Fruit fly (Drosophila melanogaster) whole organism, embryonic: ENCODE measurements around the gene Sdic4.

Experiments
- Atf-2 ChIP-seq: fragments of 200-800 bp; sonication (Bioruptor generic); optimal IDR thresholded peaks from 2 replicates; lab custom pipeline; 2016; ENCODE audit warnings: missing biosample characterization, missing genetic modification characterization
- Atf6 ChIP-seq: fragments of 200-800 bp; sonication (Bioruptor generic); IDR thresholded peaks from 2 replicates; pipeline ENCODE4 v1.3.6; 2022; ENCODE audit warnings: missing biosample characterization, missing genetic modification characterization
- CG10979 ChIP-seq: fragments of 200-800 bp; sonication (Bioruptor generic); optimal IDR thresholded peaks from 2 replicates; lab custom pipeline; 2018; ENCODE audit warnings: missing biosample characterization, mild to moderate bottlenecking, missing genetic modification characterization, moderate library complexity
- CG11085 ChIP-seq: fragments of 200-800 bp; sonication (Bioruptor generic); IDR thresholded peaks from 2 replicates; pipeline ENCODE4 v1.3.6; 2022; ENCODE audit warnings: missing biosample characterization, missing genetic modification characterization
- CG1529 ChIP-seq: fragments of 200-800 bp; sonication (Bioruptor generic); optimal IDR thresholded peaks from 3 replicates; lab custom pipeline; 2018; ENCODE audit warnings: missing biosample characterization, missing genetic modification characterization
- CG17328 ChIP-seq: fragments of 200-800 bp; sonication (Bioruptor generic); IDR thresholded peaks from 2 replicates; pipeline ENCODE4 v1.3.6; 2022; ENCODE audit warnings: missing biosample characterization, missing genetic modification characterization
- CG2202 ChIP-seq: fragments of 200-800 bp; sonication (Bioruptor generic); optimal IDR thresholded peaks from 2 replicates; lab custom pipeline; 2018; ENCODE audit warnings: missing biosample characterization, mild to moderate bottlenecking, missing genetic modification characterization
- CG31441 ChIP-seq: fragments of 200-800 bp; sonication (Bioruptor generic); IDR thresholded peaks from 2 replicates; pipeline ENCODE4 v1.3.6; 2022; ENCODE audit warnings: missing biosample characterization, missing genetic modification characterization
- CG32767 ChIP-seq: fragments of 200-800 bp; sonication (Bioruptor generic); IDR thresholded peaks from 2 replicates; pipeline ENCODE4 v1.3.6; 2022; ENCODE audit warnings: missing biosample characterization, missing genetic modification characterization
- CG3995 ChIP-seq: fragments of 200-800 bp; sonication (Bioruptor generic); optimal IDR thresholded peaks from 3 replicates; lab custom pipeline; 2016; ENCODE audit warnings: missing biosample characterization, missing genetic modification characterization
- CG42726 ChIP-seq: fragments of 200-800 bp; sonication (Bioruptor generic); IDR thresholded peaks from 2 replicates; pipeline ENCODE4 v1.3.6; 2022; ENCODE audit warnings: missing biosample characterization, missing genetic modification characterization; ENCODE audit not compliant: partially characterized antibody
- CG4404 ChIP-seq: fragments of 200-800 bp; sonication (Bioruptor generic); IDR thresholded peaks from 2 replicates; pipeline ENCODE4 v1.3.6; 2022; ENCODE audit warnings: missing biosample characterization, missing genetic modification characterization
- CG6854 ChIP-seq: fragments of 200-800 bp; sonication (Bioruptor generic); optimal IDR thresholded peaks from 3 replicates; lab custom pipeline; 2017; ENCODE audit warnings: missing biosample characterization, mild to moderate bottlenecking, missing genetic modification characterization
- CG7271 ChIP-seq: fragments of 200-800 bp; sonication (Bioruptor generic); optimal IDR thresholded peaks from 2 replicates; lab custom pipeline; 2018; ENCODE audit warnings: missing biosample characterization, mild to moderate bottlenecking, missing genetic modification characterization, moderate library complexity
- CG7372 ChIP-seq: fragments of 200-800 bp; sonication (Bioruptor generic); IDR thresholded peaks from 2 replicates; pipeline ENCODE4 v1.3.6; 2022; ENCODE audit warnings: missing biosample characterization, missing genetic modification characterization
- CG7745 ChIP-seq: fragments of 200-800 bp; sonication (Bioruptor generic); optimal IDR thresholded peaks from 2 replicates; lab custom pipeline; 2018; ENCODE audit warnings: missing biosample characterization, mild to moderate bottlenecking, missing genetic modification characterization, moderate library complexity
- CG9437 ChIP-seq: fragments of 200-800 bp; sonication (Bioruptor generic); optimal IDR thresholded peaks from 2 replicates; lab custom pipeline; 2018; ENCODE audit warnings: missing biosample characterization, mild to moderate bottlenecking, missing genetic modification characterization
- CG9797 ChIP-seq: fragments of 200-800 bp; sonication (Bioruptor generic); optimal IDR thresholded peaks from 3 replicates; lab custom pipeline; 2018; ENCODE audit warnings: missing biosample characterization, mild to moderate bottlenecking, missing genetic modification characterization
- Chrac-16 ChIP-seq: fragments of 200-800 bp; sonication (Bioruptor generic); optimal IDR thresholded peaks from 3 replicates; lab custom pipeline; 2016; ENCODE audit warnings: missing biosample characterization, missing genetic modification characterization
- CkIIα-i1 ChIP-seq: fragments of 200-800 bp; sonication (Bioruptor generic); IDR thresholded peaks from 2 replicates; pipeline ENCODE4 v1.3.6; 2022; ENCODE audit warnings: missing biosample characterization, missing genetic modification characterization
- Dfd ChIP-seq, 2 experiments: fragments of >200 bp; optimal IDR thresholded peaks; 2 replicates each; lab custom pipeline; 2017; ENCODE audit warnings: missing biosample characterization in 2 of 2, missing genetic modification characterization in 2 of 2
- E2f1 ChIP-seq: fragments of 200-800 bp; sonication (Bioruptor generic); IDR thresholded peaks from 2 replicates; pipeline ENCODE4 v1.3.6; 2022; ENCODE audit warnings: missing biosample characterization, missing genetic modification characterization
- GATAe ChIP-seq: fragments of 200-800 bp; sonication (Bioruptor generic); conservative IDR thresholded peaks from 2 replicates; pipeline ENCODE4 v1.3.6; 2022; ENCODE audit warnings: missing biosample characterization, missing genetic modification characterization
- HLH54F ChIP-seq: fragments of 200-800 bp; sonication (Bioruptor generic); optimal IDR thresholded peaks from 3 replicates; lab custom pipeline; 2016; ENCODE audit warnings: missing biosample characterization, missing genetic modification characterization
- Hey ChIP-seq: fragments of 200-800 bp; sonication (Bioruptor generic); optimal IDR thresholded peaks from 3 replicates; lab custom pipeline; 2018; ENCODE audit warnings: missing biosample characterization, mild to moderate bottlenecking, missing genetic modification characterization
- Kr ChIP-seq: fragments of 200-800 bp; sonication (Bioruptor generic); optimal IDR thresholded peaks from 2 replicates; lab custom pipeline; 2017; ENCODE audit warnings: missing biosample characterization, mild to moderate bottlenecking, missing genetic modification characterization
- MESR4 ChIP-seq: fragments of 200-800 bp; sonication (Bioruptor generic); optimal IDR thresholded peaks from 2 replicates; lab custom pipeline; 2018; ENCODE audit warnings: missing biosample characterization, mild to moderate bottlenecking, missing genetic modification characterization, moderate library complexity
- Mrtf ChIP-seq: fragments of 200-800 bp; sonication (Bioruptor generic); IDR thresholded peaks from 3 replicates; pipeline ENCODE4 v1.3.6; 2022; ENCODE audit warnings: missing biosample characterization, missing genetic modification characterization
- Oli ChIP-seq: fragments of 200-800 bp; sonication (Bioruptor generic); optimal IDR thresholded peaks from 2 replicates; lab custom pipeline; 2018; ENCODE audit warnings: missing biosample characterization, mild to moderate bottlenecking, missing genetic modification characterization, moderate library complexity
- Optix ChIP-seq: fragments of 200-800 bp; sonication (Bioruptor generic); IDR thresholded peaks from 3 replicates; pipeline ENCODE4 v1.3.6; 2022; ENCODE audit warnings: missing biosample characterization, missing genetic modification characterization
- Rfx ChIP-seq: fragments of 200-800 bp; sonication (Bioruptor generic); IDR thresholded peaks from 2 replicates; pipeline ENCODE4 v1.3.6; 2022; ENCODE audit warnings: missing biosample characterization, missing genetic modification characterization
- Rx ChIP-seq: fragments of 200-800 bp; sonication (Bioruptor generic); IDR thresholded peaks from 2 replicates; pipeline ENCODE4 v1.3.6; 2022; ENCODE audit warnings: missing biosample characterization, missing genetic modification characterization
- Sin3A ChIP-seq: fragments of >200 bp; optimal IDR thresholded peaks from 2 replicates; lab custom pipeline; 2018
- Tbp ChIP-seq: fragments of >200 bp; optimal IDR thresholded peaks from 2 replicates; lab custom pipeline; 2018; ENCODE audit warnings: missing biosample characterization, missing genetic modification characterization
- amos ChIP-seq: fragments of 200-800 bp; sonication (Bioruptor generic); IDR thresholded peaks from 2 replicates; pipeline ENCODE4 v1.3.6; 2022; ENCODE audit warnings: missing biosample characterization, missing genetic modification characterization; ENCODE audit not compliant: partially characterized antibody
- bab2 ChIP-seq: fragments of 200-800 bp; sonication (Bioruptor generic); optimal IDR thresholded peaks from 2 replicates; lab custom pipeline; 2016; ENCODE audit warnings: missing biosample characterization, missing genetic modification characterization
- cato ChIP-seq: fragments of 200-800 bp; sonication (Bioruptor generic); optimal IDR thresholded peaks from 2 replicates; lab custom pipeline; 2016; ENCODE audit warnings: missing biosample characterization, missing genetic modification characterization, borderline replicate concordance
- chm ChIP-seq: fragments of 200-800 bp; sonication (Bioruptor generic); IDR thresholded peaks from 2 replicates; pipeline ENCODE4 v1.3.6; 2022; ENCODE audit warnings: missing biosample characterization, missing genetic modification characterization
- croc ChIP-seq: fragments of 200-800 bp; sonication (Bioruptor generic); conservative IDR thresholded peaks from 3 replicates; pipeline ENCODE4 v1.3.6; 2022; ENCODE audit warnings: missing biosample characterization, missing genetic modification characterization
- da ChIP-seq: fragments of 200-800 bp; sonication (Bioruptor generic); optimal IDR thresholded peaks from 2 replicates; lab custom pipeline; 2016; ENCODE audit warnings: missing biosample characterization, missing genetic modification characterization
- gcm ChIP-seq: fragments of 200-800 bp; sonication (Bioruptor generic); optimal IDR thresholded peaks from 2 replicates; lab custom pipeline; 2019; ENCODE audit warnings: missing biosample characterization, mild to moderate bottlenecking, missing genetic modification characterization, moderate library complexity
- hkb ChIP-seq, 2 experiments: fragments of 200-800 bp in 1 of 2; fragments of >200 bp in 1 of 2; sonication (Bioruptor generic) in 1 of 2; IDR thresholded peaks in 1 of 2; optimal IDR thresholded peaks in 1 of 2; 2 replicates each; pipeline versions ENCODE4 v1.3.6 to Lab custom; 2017 to 2022; ENCODE audit warnings: missing biosample characterization in 1 of 2, missing genetic modification characterization in 1 of 2
- insv ChIP-seq, 2 experiments: fragments of 200-800 bp; sonication (Bioruptor generic); optimal IDR thresholded peaks; 3 replicates each; lab custom pipeline; 2016 to 2018; ENCODE audit warnings: missing biosample characterization in 2 of 2, missing genetic modification characterization in 2 of 2
- jing ChIP-seq: fragments of 200-800 bp; sonication (Bioruptor generic); optimal IDR thresholded peaks from 2 replicates; lab custom pipeline; 2018; ENCODE audit warnings: missing biosample characterization, mild to moderate bottlenecking, missing genetic modification characterization
- mld ChIP-seq: fragments of 200-800 bp; sonication (Bioruptor generic); IDR thresholded peaks from 3 replicates; pipeline ENCODE4 v1.3.6; 2022; ENCODE audit warnings: missing biosample characterization, missing genetic modification characterization; ENCODE audit not compliant: partially characterized antibody
- pfk ChIP-seq: fragments of 200-800 bp; sonication (Bioruptor generic); optimal IDR thresholded peaks from 2 replicates; lab custom pipeline; 2018; ENCODE audit warnings: missing biosample characterization, mild to moderate bottlenecking, missing genetic modification characterization, moderate library complexity
- prd ChIP-seq, 3 experiments: fragments of >200 bp in 2 of 3; fragments of 200-800 bp in 1 of 3; sonication (Bioruptor generic) in 1 of 3; optimal IDR thresholded peaks in 2 of 3; IDR thresholded peaks in 1 of 3; 2 replicates in 2 of 3; 3 replicates in 1 of 3; pipeline versions ENCODE4 v1.3.6 to Lab custom; 2017 to 2022; ENCODE audit warnings: missing biosample characterization in 1 of 3, missing genetic modification characterization in 1 of 3
- psq ChIP-seq: fragments of 200-800 bp; sonication (Bioruptor generic); optimal IDR thresholded peaks from 2 replicates; lab custom pipeline; 2017; ENCODE audit warnings: missing biosample characterization, missing genetic modification characterization
- run ChIP-seq: fragments of 200-800 bp; sonication (Bioruptor generic); optimal IDR thresholded peaks from 3 replicates; lab custom pipeline; 2018; ENCODE audit warnings: missing biosample characterization, mild to moderate bottlenecking, missing genetic modification characterization
- slbo ChIP-seq: fragments of 200-800 bp; sonication (Bioruptor generic); IDR thresholded peaks from 2 replicates; pipeline ENCODE4 v1.3.6; 2022; ENCODE audit warnings: missing biosample characterization, missing genetic modification characterization
- wor ChIP-seq: fragments of 200-800 bp; sonication (Bioruptor generic); IDR thresholded peaks from 2 replicates; pipeline ENCODE4 v1.3.6; 2022; ENCODE audit warnings: missing biosample characterization, missing genetic modification characterization
- zen2 ChIP-seq: fragments of 200-800 bp; sonication (Bioruptor generic); IDR thresholded peaks from 3 replicates; pipeline ENCODE4 v1.3.6; 2022; ENCODE audit warnings: missing biosample characterization, missing genetic modification characterization; ENCODE audit not compliant: partially characterized antibody

Gene Sdic4

DNA sequence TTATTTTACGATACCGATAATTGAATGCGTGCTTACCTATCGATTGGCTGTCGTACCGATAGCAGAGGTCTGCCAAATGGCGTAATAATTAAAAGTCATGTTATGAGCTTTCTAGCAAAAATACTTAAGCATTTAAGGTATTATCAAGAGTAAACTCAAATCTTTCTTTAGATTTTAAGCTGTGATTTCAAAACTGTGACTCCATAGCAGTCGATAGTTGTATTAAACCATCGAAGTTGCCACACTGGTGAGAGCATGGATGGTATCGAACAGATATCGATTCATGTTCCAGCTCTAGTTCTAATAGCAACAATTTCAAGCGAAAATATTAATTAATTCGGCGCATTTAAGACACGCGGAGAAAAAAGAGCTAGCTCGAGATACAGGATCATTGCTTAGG lies 26.2 kb upstream of the Sdic4 start, which contains the start of the genes CG17068 and Rab10 (continued):
- TF ChIP-seq gcm (no peak), psq (GFP tag; lab: Kevin White, UChicago) (no peak), CG42726 (GFP tag; lab: Robert Waterston, UW) (peak; percentile 74), run (no peak), mld (GFP tag; lab: Robert Waterston, UW) (peak; percentile 75), Optix (no peak), Kr (GFP tag; lab: Kevin White, UChicago) (no peak), CG9797 (GFP tag; lab: Kevin White, UChicago) (peak; percentile 11), CG7745 (tag; lab: Kevin White, UChicago) (no peak), CG4404 (no peak), CkIIα-i1 (GFP tag; lab: Robert Waterston, UW) (no peak), HLH54F (no peak), Sin3A (peak; percentile 86), cato (GFP tag; lab: Kevin White, UChicago) (no peak), CG9437 (GFP tag; lab: Kevin White, UChicago) (no peak), MESR4 (GFP tag; lab: Kevin White, UChicago) (no peak), pfk (GFP tag; lab: Kevin White, UChicago) (no peak), prd (optimal IDR thresholded peaks at IDR 0.05; lab: Kevin White, UChicago) (no peak), prd (GFP tag; IDR thresholded peaks at IDR 0.05; lab: Robert Waterston, UW) (0 out of 3 replicates have a peak, but pooled peaks have one; percentile 8), jing (no peak), CG31441 (GFP tag; lab: Robert Waterston, UW) (peak; percentile 59; the same call in 1 of the 2 replicates), GATAe (GFP tag; lab: Robert Waterston, UW) (no peak), slbo (no peak; the same call in 1 of the 2 replicates), CG7271 (tag; lab: Kevin White, UChicago) (no peak), Rx (GFP tag; lab: Robert Waterston, UW) (no peak), Atf-2 (GFP tag; lab: Kevin White, UChicago) (no peak), zen2 (GFP tag; lab: Robert Waterston, UW) (peak; percentile 91), CG7372 (GFP tag; lab: Robert Waterston, UW) (no peak), Oli (tag; lab: Kevin White, UChicago) (no peak), Chrac-16 (no peak), Atf6 (no peak), Tbp (no peak), Mrtf (GFP tag; lab: Robert Waterston, UW) (no peak), Rfx (GFP tag; lab: Robert Waterston, UW) (no peak), hkb (optimal IDR thresholded peaks at IDR 0.05; lab: Kevin White, UChicago) (no peak), hkb (GFP tag; IDR thresholded peaks at IDR 0.05; lab: Robert Waterston, UW) (no peak), CG2202 (tag; lab: Kevin White, UChicago) (no peak), da (GFP tag; lab: Kevin White, UChicago) (no peak), croc (GFP tag; lab: Robert Waterston, UW) (no peak), CG11085 (GFP tag; lab: Robert Waterston, UW) (no peak), CG32767 (GFP tag; lab: Robert Waterston, UW) (no peak), E2f1 (GFP tag; lab: Robert Waterston, UW) (no peak), Dfd (GFP tag; optimal IDR thresholded peaks at IDR 0.05; lab: Kevin White, UChicago) (no peak), wor (no peak), CG1529 (no peak), CG10979 (tag; lab: Kevin White, UChicago) (no peak), bab2 (no peak), CG3995 (GFP tag; lab: Kevin White, UChicago) (peak; percentile 98), chm (GFP tag; lab: Robert Waterston, UW) (no peak), CG17328 (GFP tag; lab: Robert Waterston, UW) (no peak), insv (GFP tag; optimal IDR thresholded peaks at IDR 0.05; lab: Kevin White, UChicago) (no peak), Hey (tag; lab: Kevin White, UChicago) (no peak), amos (peak; percentile 88), CG6854 (no peak)
